Worm (Caenorhabditis elegans): ENCODE results near the gene K10G4.5.

DNA sequence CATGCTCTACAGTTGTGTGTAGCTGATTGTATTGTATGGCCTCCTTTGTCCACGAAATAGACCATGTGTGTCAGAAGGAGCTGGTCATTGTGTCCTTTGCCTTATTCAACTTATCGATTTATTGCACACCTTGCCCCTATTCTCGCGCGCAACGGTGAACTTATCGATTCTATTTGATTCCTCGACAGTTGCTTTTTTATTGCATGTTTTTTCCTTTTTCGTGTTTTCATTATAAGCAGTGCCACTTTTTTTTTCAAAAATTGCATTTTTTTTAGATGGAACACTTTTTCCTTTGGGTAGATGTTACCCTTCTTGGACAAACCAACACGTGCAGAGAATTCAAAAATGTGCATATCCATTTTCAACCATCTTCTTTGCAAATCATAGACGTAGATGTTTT, 28.0 kb downstream of the K10G4.5 start, which contains the start of gene K10G4.10:
- TF ChIP-seq ceh-82 (tag; optimal IDR thresholded peaks at IDR 0.05): no peak
- TF ChIP-seq pqm-1 (tag; optimal IDR thresholded peaks at IDR 0.05): no peak
- no peak for TF ChIP-seq fos-1 (tag; optimal IDR thresholded peaks at IDR 0.05)
- TF ChIP-seq tbx-2 (tag; optimal IDR thresholded peaks at IDR 0.05): no peak

Measured in whole organism, L3 larva.